Fruit fly (Drosophila melanogaster): ENCODE results near the gene CG18577.

The CG18577 gene

DNA sequence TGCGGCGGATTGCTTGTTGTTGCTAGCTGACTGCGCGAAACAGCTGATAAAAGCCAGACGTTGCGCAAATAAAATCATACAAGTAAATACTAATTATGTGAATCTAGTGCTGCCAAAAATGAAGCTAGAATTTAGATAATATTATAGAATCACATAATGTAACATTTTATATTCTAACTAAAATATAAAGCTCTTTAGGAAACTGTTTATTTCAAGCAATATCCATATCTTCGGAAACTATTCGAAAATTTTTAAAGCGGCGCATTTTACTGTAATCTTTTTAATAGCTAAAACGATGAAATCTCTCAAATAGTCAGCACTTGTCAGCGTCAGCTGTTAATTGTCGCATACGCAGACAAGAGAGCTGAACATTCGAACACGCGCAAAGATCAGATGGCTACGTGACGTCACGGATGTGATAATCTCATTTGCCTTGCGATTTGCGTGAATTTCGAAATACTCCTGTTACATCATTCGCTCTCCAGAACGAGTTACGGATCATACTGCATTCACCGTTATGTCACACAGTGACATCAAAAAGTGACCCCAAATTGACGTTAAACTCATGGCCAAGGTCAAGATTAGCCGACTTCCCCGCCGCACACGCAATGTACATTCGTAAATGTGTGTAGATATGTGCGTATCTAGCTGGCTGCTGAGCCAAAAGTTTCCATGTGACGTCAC lies 47.3 kb downstream of the CG18577 start:
- peak; percentile 17 for TF ChIP-seq EcR (GFP tag; optimal IDR thresholded peaks at IDR 0.05)
- no peak for TF ChIP-seq rn (GFP tag; IDR thresholded peaks at IDR 0.05)
- no peak for TF ChIP-seq gl (tag; optimal IDR thresholded peaks at IDR 0.05)

DNA sequence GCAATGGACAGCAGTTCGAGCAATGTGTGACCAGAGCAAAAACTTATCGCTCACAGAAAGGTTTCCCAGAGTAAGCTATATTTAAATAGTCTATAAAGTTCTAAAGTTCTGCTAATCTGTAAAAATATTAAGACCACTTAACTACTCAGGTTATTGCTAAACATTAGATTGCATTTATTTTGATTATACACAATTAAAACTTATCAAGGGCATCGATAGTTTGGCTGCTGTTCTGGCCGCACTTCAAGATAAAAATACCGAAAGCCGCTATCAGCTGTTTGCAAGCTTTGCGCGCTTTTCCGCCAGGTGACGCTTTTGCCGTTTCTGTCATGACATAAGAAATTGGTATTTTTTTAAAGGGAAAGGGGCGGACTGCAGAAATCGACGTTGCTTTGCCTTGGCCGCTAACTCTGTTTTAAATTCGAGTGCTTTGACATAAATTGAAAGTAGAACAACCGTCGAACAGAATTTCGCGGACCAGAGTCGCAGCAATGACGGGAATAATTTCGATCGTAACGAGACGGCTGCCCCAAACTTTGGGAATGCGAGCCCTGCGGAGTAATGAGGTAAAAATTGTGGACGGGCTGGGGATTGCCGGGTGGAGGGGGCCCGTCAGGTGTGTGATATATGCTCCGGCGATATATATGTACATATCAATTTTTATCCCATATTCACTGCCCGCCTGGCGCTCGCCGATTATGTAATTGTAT lies 48.2 kb downstream of the CG18577 start, which contains the start of the genes CG17734 and CG5214:
TSS of gene CG17734 (minus strand) at position 49 of the 710 bp plus-strand sequence.
TSS of gene CG5214 (plus strand) at position 352 of the 710 bp plus-strand sequence.
- TF ChIP-seq CG12605 (GFP tag; IDR thresholded peaks at IDR 0.05) (no peak), CG15710 (tag; optimal IDR thresholded peaks at IDR 0.05) (no peak), Pif1B (GFP tag; optimal IDR thresholded peaks at IDR 0.05) (no peak), D1 (tag; optimal IDR thresholded peaks at IDR 0.05) (no peak), EcR (GFP tag; optimal IDR thresholded peaks at IDR 0.05) (no peak), CG14655 (GFP tag; optimal IDR thresholded peaks at IDR 0.05) (no peak), CG10348 (GFP tag; IDR thresholded peaks at IDR 0.05) (no peak), Pif1A (GFP tag; optimal IDR thresholded peaks at IDR 0.05) (no peak), rn (GFP tag; IDR thresholded peaks at IDR 0.05) (no peak), CG8159 (tag; optimal IDR thresholded peaks at IDR 0.05) (no peak), Snoo (tag; optimal IDR thresholded peaks at IDR 0.05) (no peak), CG9948 (tag; optimal IDR thresholded peaks at IDR 0.05) (no peak), fd96Ca (GFP tag; IDR thresholded peaks at IDR 0.05) (no peak), Ets98B (GFP tag; IDR thresholded peaks at IDR 0.05) (no peak), CG32121 (GFP tag; IDR thresholded peaks at IDR 0.05) (no peak), CG34367 (tag; optimal IDR thresholded peaks at IDR 0.05) (no peak), CG4496 (GFP tag; IDR thresholded peaks at IDR 0.05) (no peak), CG8301 (tag; optimal IDR thresholded peaks at IDR 0.05) (no peak), CG17806 (tag; optimal IDR thresholded peaks at IDR 0.05) (no peak)

- no peak for TF ChIP-seq CG12605 (GFP tag; IDR thresholded peaks at IDR 0.05)
- no peak for TF ChIP-seq gl (tag; optimal IDR thresholded peaks at IDR 0.05)
- TF ChIP-seq CG13204 (GFP tag; optimal IDR thresholded peaks at IDR 0.05), result no peak
- TF ChIP-seq Snoo (tag; optimal IDR thresholded peaks at IDR 0.05), result no peak
- no peak for TF ChIP-seq CG15710 (tag; optimal IDR thresholded peaks at IDR 0.05)
- no peak for TF ChIP-seq D1 (tag; optimal IDR thresholded peaks at IDR 0.05)
- TF ChIP-seq CG17806 (tag; optimal IDR thresholded peaks at IDR 0.05), result no peak
- no peak for TF ChIP-seq CG14655 (GFP tag; optimal IDR thresholded peaks at IDR 0.05)
Observed at dm6 chr3R:11245803-11246202, 49.9 kb downstream of the CG18577 start.

- TF ChIP-seq CG8301 (tag; optimal IDR thresholded peaks at IDR 0.05) (no peak), rn (GFP tag; IDR thresholded peaks at IDR 0.05) (no peak), CG12605 (GFP tag; IDR thresholded peaks at IDR 0.05) (no peak), Pif1A (GFP tag; optimal IDR thresholded peaks at IDR 0.05) (no peak), CG14655 (GFP tag; optimal IDR thresholded peaks at IDR 0.05) (no peak), EcR (GFP tag; optimal IDR thresholded peaks at IDR 0.05) (no peak), Ets98B (GFP tag; IDR thresholded peaks at IDR 0.05) (no peak), CG9948 (tag; optimal IDR thresholded peaks at IDR 0.05) (no peak)
Observed at dm6 chr3R:11246865-11247264, 51.0 kb downstream of the CG18577 start.

Measured in whole organism, pupa.